Fruit fly (Drosophila melanogaster): ENCODE results near the gene Alg10.
A peak's percentile ranks its signal among the peaks of the same experiment; 100 is the strongest.

Alg10 gene

DNA sequence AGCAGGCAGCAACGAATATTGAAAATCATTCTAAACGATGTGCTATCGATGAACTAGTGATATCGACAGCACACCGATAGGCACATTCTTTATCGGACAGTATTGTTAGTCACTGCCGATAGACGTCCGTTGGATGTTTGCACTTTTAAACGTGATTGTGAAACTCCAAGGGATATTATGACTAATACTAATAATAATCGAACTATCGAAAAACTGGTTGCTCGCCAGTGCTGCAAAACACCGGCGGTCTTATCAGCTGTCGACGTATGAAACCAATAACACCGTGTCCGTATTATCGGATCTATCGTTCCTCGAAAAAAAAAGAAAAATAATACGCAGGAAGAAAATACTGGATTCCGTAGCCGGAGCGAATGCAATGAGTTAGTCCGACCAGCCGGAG lies 45.7 kb downstream of the Alg10 start, which contains the start of the genes Ube3a and CG7600 (continued):
- TF ChIP-seq lola (GFP tag; optimal IDR thresholded peaks at IDR 0.05) = peak in 1 of 3 experiments; percentile 22
- no peak for TF ChIP-seq CG16815 (GFP tag; optimal IDR thresholded peaks at IDR 0.05)
- no peak for TF ChIP-seq Optix (GFP tag; IDR thresholded peaks at IDR 0.05)
- no peak for TF ChIP-seq aop (GFP tag; IDR thresholded peaks at IDR 0.05)
- no peak for TF ChIP-seq so (GFP tag; IDR thresholded peaks at IDR 0.05)
- 0 out of 3 replicates have a peak, but pooled peaks have one; percentile 41 for TF ChIP-seq CG17361 (GFP tag; IDR thresholded peaks at IDR 0.05)
- no peak for TF ChIP-seq CG11456 (GFP tag; IDR thresholded peaks at IDR 0.05)
- TF ChIP-seq Doc3 (GFP tag; IDR thresholded peaks at IDR 0.05; ENCODE audit: partially characterized antibody) = peak; percentile 99
- no peak for TF ChIP-seq CG31388 (GFP tag; optimal IDR thresholded peaks at IDR 0.05)
- TF ChIP-seq klu (GFP tag; IDR thresholded peaks at IDR 0.05) = no peak
- TF ChIP-seq CG9797 (GFP tag; optimal IDR thresholded peaks at IDR 0.05) = peak; percentile 71
- TF ChIP-seq NC2α (GFP tag; optimal IDR thresholded peaks at IDR 0.05) = no peak
- peak; percentile 100 for TF ChIP-seq bbx (GFP tag; IDR thresholded peaks at IDR 0.05; ENCODE audit: partially characterized antibody)
- no peak for TF ChIP-seq pan (optimal IDR thresholded peaks at IDR 0.05)
- no peak for TF ChIP-seq pan (GFP tag; optimal IDR thresholded peaks at IDR 0.05 in 1 of 2, IDR thresholded peaks at IDR 0.05 in 1 of 2)
- TF ChIP-seq CG11504 (tag; optimal IDR thresholded peaks at IDR 0.05) = peak; percentile 44
- TF ChIP-seq Rfx (GFP tag; IDR thresholded peaks at IDR 0.05) = peak; percentile 70
- TF ChIP-seq grn (GFP tag; optimal IDR thresholded peaks at IDR 0.05) = peak; percentile 64
- no peak for TF ChIP-seq CG1024 (GFP tag; IDR thresholded peaks at IDR 0.05)
- TF ChIP-seq CG30431 (GFP tag; optimal IDR thresholded peaks at IDR 0.05) = no peak
- peak; percentile 37 for TF ChIP-seq CG18599 (GFP tag; optimal IDR thresholded peaks at IDR 0.05)
- peak; percentile 14 for TF ChIP-seq CG10979 (tag; optimal IDR thresholded peaks at IDR 0.05)
- peak; percentile 20; the same call in 1 of the 2 replicates for TF ChIP-seq CG11247 (GFP tag; IDR thresholded peaks at IDR 0.05)
- TF ChIP-seq MBD-R2 (GFP tag; IDR thresholded peaks at IDR 0.05) = peak; percentile 87
- TF ChIP-seq CG9932 (GFP tag; IDR thresholded peaks at IDR 0.05) = peak; percentile 60
- no peak for TF ChIP-seq CG4730 (GFP tag; IDR thresholded peaks at IDR 0.05)
- no peak for TF ChIP-seq jigr1 (GFP tag; IDR thresholded peaks at IDR 0.05)
- TF ChIP-seq wor (GFP tag; IDR thresholded peaks at IDR 0.05) = no peak
- TF ChIP-seq CG9876 (GFP tag; optimal IDR thresholded peaks at IDR 0.05) = no peak
- TF ChIP-seq Xbp1 (GFP tag; optimal IDR thresholded peaks at IDR 0.05) = peak; percentile 47
- TF ChIP-seq CG6254 (GFP tag; optimal IDR thresholded peaks at IDR 0.05) = peak; percentile 31
- TF ChIP-seq CG7271 (tag; optimal IDR thresholded peaks at IDR 0.05) = no peak
- no peak for TF ChIP-seq Drgx (GFP tag; IDR thresholded peaks at IDR 0.05)
- TF ChIP-seq Oaz (GFP tag; IDR thresholded peaks at IDR 0.05) = no peak
- peak; percentile 100 for TF ChIP-seq Bgb (GFP tag; IDR thresholded peaks at IDR 0.05; ENCODE audit: partially characterized antibody)
- no peak for TF ChIP-seq Taf1 (GFP tag; IDR thresholded peaks at IDR 0.05)
- TF ChIP-seq CG34224 (GFP tag; IDR thresholded peaks at IDR 0.05; ENCODE audit: partially characterized antibody) = peak; percentile 100
- TF ChIP-seq CG10267 (tag; optimal IDR thresholded peaks at IDR 0.05) = peak; percentile 99
- TF ChIP-seq B-H1 (GFP tag; IDR thresholded peaks at IDR 0.05) = no peak
- peak; percentile 99 for TF ChIP-seq Myb (GFP tag; optimal IDR thresholded peaks at IDR 0.05)
- TF ChIP-seq ham (GFP tag; IDR thresholded peaks at IDR 0.05) = no peak
- no peak for TF ChIP-seq Ada2b (GFP tag; IDR thresholded peaks at IDR 0.05)
- peak; percentile 27 for TF ChIP-seq Lhr (GFP tag; optimal IDR thresholded peaks at IDR 0.05)
- TF ChIP-seq Mes4 (GFP tag; optimal IDR thresholded peaks at IDR 0.05) = peak; percentile 53
- no peak for TF ChIP-seq CG43689 (GFP tag; IDR thresholded peaks at IDR 0.05)
- TF ChIP-seq Gug (GFP tag; IDR thresholded peaks at IDR 0.05) = no peak
- TF ChIP-seq sc (optimal IDR thresholded peaks at IDR 0.05) = no peak
- no peak for TF ChIP-seq sc (GFP tag; optimal IDR thresholded peaks at IDR 0.05)
- no peak for TF ChIP-seq CG4404 (GFP tag; IDR thresholded peaks at IDR 0.05)
- peak; percentile 48 for TF ChIP-seq ems (GFP tag; optimal IDR thresholded peaks at IDR 0.05)
- no peak for TF ChIP-seq CG11695 (GFP tag; IDR thresholded peaks at IDR 0.05)
- no peak for TF ChIP-seq CG15073 (GFP tag; optimal IDR thresholded peaks at IDR 0.05)
- TF ChIP-seq Fer3 (tag; optimal IDR thresholded peaks at IDR 0.05) = peak; percentile 26

Data from whole organism, embryonic.